Fruit fly (Drosophila melanogaster): ENCODE measurements around the gene tth.

Gene tth

dm6 chrX:13563483-13564443 lies 52.6 kb downstream of the tth start, which contains the start of the genes CG46311 and Tpst (continued):
- TF ChIP-seq dsx (GFP tag; optimal IDR thresholded peaks at IDR 0.05; ENCODE audit: poor library complexity, severe bottlenecking) (peak; percentile 99), CG34406 (GFP tag; optimal IDR thresholded peaks at IDR 0.05) (no peak), achi (GFP tag; optimal IDR thresholded peaks at IDR 0.05) (no peak), CG15336 (GFP tag; IDR thresholded peaks at IDR 0.05) (peak; percentile 24; the same call in 1 of the 2 replicates), acj6 (GFP tag; optimal IDR thresholded peaks at IDR 0.05) (peak; percentile 10), esn (GFP tag; optimal IDR thresholded peaks at IDR 0.05) (peak; percentile 39), Gug (GFP tag; IDR thresholded peaks at IDR 0.05) (no peak), Sox102F (GFP tag; optimal IDR thresholded peaks at IDR 0.05) (no peak), CG16779 (tag; optimal IDR thresholded peaks at IDR 0.05) (no peak), CG4318 (GFP tag; optimal IDR thresholded peaks at IDR 0.05) (no peak), Lpt (GFP tag; optimal IDR thresholded peaks at IDR 0.05) (no peak), pdm3 (GFP tag; optimal IDR thresholded peaks at IDR 0.05) (peak; percentile 50), CG10631 (GFP tag; optimal IDR thresholded peaks at IDR 0.05) (no peak), vri (GFP tag; optimal IDR thresholded peaks at IDR 0.05) (no peak), svp (GFP tag) (peak; percentile 61), topi (GFP tag; optimal IDR thresholded peaks at IDR 0.05) (peak; percentile 12), Sox14 (GFP tag; optimal IDR thresholded peaks at IDR 0.05) (peak; percentile 38), CG31627 (GFP tag; optimal IDR thresholded peaks at IDR 0.05) (peak; percentile 66), Smox (GFP tag; optimal IDR thresholded peaks at IDR 0.05) (peak; percentile 22), OdsH (GFP tag; optimal IDR thresholded peaks at IDR 0.05) (no peak), CG8119 (GFP tag; IDR thresholded peaks at IDR 0.05) (0 out of 3 replicates have a peak, but pooled peaks have one; percentile 32), lz (GFP tag; optimal IDR thresholded peaks at IDR 0.05) (peak; percentile 68), Eip78C (GFP tag) (peak; percentile 86), CG8319 (GFP tag; optimal IDR thresholded peaks at IDR 0.05) (no peak), Ets96B (tag; optimal IDR thresholded peaks at IDR 0.05) (no peak), eg (GFP tag; IDR thresholded peaks at IDR 0.05) (peak; percentile 47; the same call in 1 of the 3 replicates), CG7368 (GFP tag; optimal IDR thresholded peaks at IDR 0.05) (no peak), CG11902 (GFP tag; optimal IDR thresholded peaks at IDR 0.05) (no peak), salr (GFP tag; optimal IDR thresholded peaks at IDR 0.05) (no peak), CG3032 (tag; optimal IDR thresholded peaks at IDR 0.05) (peak; percentile 26), CG10669 (GFP tag; optimal IDR thresholded peaks at IDR 0.05) (no peak)

Data from whole organism, prepupa.